Worm (Caenorhabditis elegans) whole organism, mixed stage, embryonic: ENCODE results near the gene daf-5.

Source experiments
- bed-3 ChIP-seq: fragments of 200-800 bp; sonication (Bioruptor generic); optimal IDR thresholded peaks from 3 replicates; lab custom pipeline; 2018; ENCODE audit warnings: mild to moderate bottlenecking, missing genetic modification characterization, moderate library complexity, missing compliant biosample characterization
- cnd-1 ChIP-seq: fragments of 200-800 bp; sonication (Bioruptor generic); optimal IDR thresholded peaks from 2 replicates; lab custom pipeline; 2018; ENCODE audit warnings: mild to moderate bottlenecking, missing genetic modification characterization, missing compliant biosample characterization
- lin-13 ChIP-seq: fragments of 150-350 bp; optimal IDR thresholded peaks from 2 replicates; lab custom pipeline; 2014; ENCODE audit warnings: missing biosample characterization, missing genetic modification characterization
- mab-5 ChIP-seq: fragments of 150-350 bp; optimal IDR thresholded peaks from 2 replicates; lab custom pipeline; 2014; ENCODE audit warnings: missing biosample characterization, missing genetic modification characterization
- snpc-4 ChIP-seq: fragments of 150-350 bp; optimal IDR thresholded peaks from 2 replicates; lab custom pipeline; 2014; ENCODE audit warnings: missing biosample characterization, missing genetic modification characterization
- zip-8 ChIP-seq: fragments of 150-350 bp; optimal IDR thresholded peaks from 2 replicates; lab custom pipeline; 2014; ENCODE audit warnings: missing biosample characterization, missing genetic modification characterization

DNA sequence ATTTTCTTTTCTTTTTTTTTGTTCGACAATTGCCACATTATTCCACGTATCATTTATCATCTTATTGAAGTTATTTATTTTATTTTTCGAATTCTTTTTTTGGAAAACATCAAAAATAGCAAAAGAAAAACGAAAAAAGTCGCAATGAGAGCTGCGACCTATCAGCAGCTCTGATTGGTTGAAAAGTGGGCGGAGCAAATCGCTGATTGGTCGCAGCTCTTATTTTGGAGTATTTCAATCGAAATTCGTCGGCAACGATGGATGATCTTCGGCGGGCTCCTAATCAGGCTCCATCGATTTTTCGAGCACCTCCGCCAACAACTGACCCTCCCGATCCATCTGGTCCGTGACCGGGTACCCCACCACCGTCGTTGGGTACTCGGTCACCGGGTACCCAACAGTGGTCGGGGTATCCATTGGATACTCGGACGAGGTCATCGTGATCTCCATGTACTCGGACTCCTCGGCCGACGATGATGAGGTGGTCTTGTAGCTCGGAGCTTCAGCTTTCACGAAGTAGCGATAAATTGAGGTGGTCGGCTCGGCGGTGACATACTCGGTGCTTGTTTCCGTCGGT lies 37.8 kb upstream of the daf-5 start:
- TF ChIP-seq mab-5 (tag; lab: Kevin White, UChicago) (no peak), snpc-4 (tag; lab: Kevin White, UChicago) (no peak), bed-3 (GFP tag; lab: Kevin White, UChicago) (no peak), zip-8 (tag; lab: Kevin White, UChicago) (no peak), cnd-1 (no peak), lin-13 (tag; lab: Kevin White, UChicago) (no peak)
